Fruit fly (Drosophila melanogaster) whole organism, embryonic: ENCODE data around the gene CG3916.

Source experiments
- Aef1 ChIP-seq: fragments of 200-800 bp; sonication (Bioruptor generic); IDR thresholded peaks from 3 replicates; pipeline ENCODE4 v1.3.6; 2022; ENCODE audit warnings: missing biosample characterization, missing genetic modification characterization
- Antp ChIP-seq: fragments of 200-800 bp; sonication (Bioruptor generic); optimal IDR thresholded peaks from 3 replicates; lab custom pipeline; 2016; ENCODE audit warnings: missing biosample characterization, missing genetic modification characterization
- CG11247 ChIP-seq: fragments of 200-800 bp; sonication (Bioruptor generic); IDR thresholded peaks from 2 replicates; pipeline ENCODE4 v1.3.6; 2022; ENCODE audit warnings: missing biosample characterization, missing genetic modification characterization
- CG12299 ChIP-seq: fragments of 200-800 bp; sonication (Bioruptor generic); optimal IDR thresholded peaks from 2 replicates; lab custom pipeline; 2018; ENCODE audit warnings: missing biosample characterization, mild to moderate bottlenecking, missing genetic modification characterization
- CG16813 ChIP-seq: fragments of 200-800 bp; sonication (Bioruptor generic); IDR thresholded peaks from 3 replicates; pipeline ENCODE4 v1.3.6; 2022; ENCODE audit warnings: missing biosample characterization, missing genetic modification characterization; ENCODE audit not compliant: partially characterized antibody
- CG2199 ChIP-seq: fragments of 200-800 bp; sonication (Bioruptor generic); IDR thresholded peaks from 3 replicates; pipeline ENCODE4 v1.3.6; 2022; ENCODE audit warnings: missing biosample characterization, missing genetic modification characterization
- CG2712 ChIP-seq: fragments of 200-800 bp; optimal IDR thresholded peaks from 3 replicates; lab custom pipeline; 2019; ENCODE audit warnings: missing biosample characterization, mild to moderate bottlenecking, missing genetic modification characterization, moderate library complexity
- CG30403 ChIP-seq: fragments of 200-800 bp; sonication (Bioruptor generic); optimal IDR thresholded peaks from 3 replicates; lab custom pipeline; 2016; ENCODE audit warnings: missing biosample characterization, missing genetic modification characterization
- CG42726 ChIP-seq: fragments of 200-800 bp; sonication (Bioruptor generic); IDR thresholded peaks from 2 replicates; pipeline ENCODE4 v1.3.6; 2022; ENCODE audit warnings: missing biosample characterization, missing genetic modification characterization; ENCODE audit not compliant: partially characterized antibody
- CG6272 ChIP-seq: fragments of 200-800 bp; sonication (Bioruptor generic); IDR thresholded peaks from 2 replicates; pipeline ENCODE4 v1.3.6; 2022; ENCODE audit warnings: missing biosample characterization, missing genetic modification characterization
- CG6854 ChIP-seq: fragments of 200-800 bp; sonication (Bioruptor generic); optimal IDR thresholded peaks from 3 replicates; lab custom pipeline; 2017; ENCODE audit warnings: missing biosample characterization, mild to moderate bottlenecking, missing genetic modification characterization
- CG8765 ChIP-seq: fragments of 200-800 bp; sonication (Bioruptor generic); IDR thresholded peaks from 2 replicates; pipeline ENCODE4 v1.3.6; 2022; ENCODE audit warnings: missing biosample characterization, missing genetic modification characterization
- CTCF ChIP-seq: fragments of 200-800 bp; sonication (Bioruptor generic); optimal IDR thresholded peaks from 2 replicates; lab custom pipeline; 2017; ENCODE audit warnings: missing biosample characterization, mild to moderate bottlenecking, missing genetic modification characterization, moderate library complexity
- Dip2 ChIP-seq: fragments of 200-800 bp; sonication (Bioruptor generic); IDR thresholded peaks from 2 replicates; pipeline ENCODE4 v1.3.6; 2022; ENCODE audit warnings: missing biosample characterization, missing genetic modification characterization
- Doc2 ChIP-seq: fragments of 200-800 bp; sonication (Bioruptor generic); IDR thresholded peaks from 2 replicates; pipeline ENCODE4 v1.3.6; 2022; ENCODE audit warnings: missing biosample characterization, missing genetic modification characterization
- Dp ChIP-seq: fragments of 200-800 bp; sonication (Bioruptor generic); optimal IDR thresholded peaks from 2 replicates; lab custom pipeline; 2018; ENCODE audit warnings: missing biosample characterization, mild to moderate bottlenecking, missing genetic modification characterization, moderate library complexity
- Ets65A ChIP-seq: fragments of 200-800 bp; sonication (Bioruptor generic); peaks from one replicate; lab custom pipeline; 2016; ENCODE audit warnings: missing biosample characterization, missing genetic modification characterization
- Ets97D ChIP-seq: fragments of 200-800 bp; sonication (Bioruptor generic); optimal IDR thresholded peaks from 3 replicates; lab custom pipeline; 2016; ENCODE audit warnings: missing biosample characterization, missing genetic modification characterization
- HHEX ChIP-seq: fragments of 200-800 bp; sonication (Bioruptor generic); optimal IDR thresholded peaks from 3 replicates; lab custom pipeline; 2017; ENCODE audit warnings: missing biosample characterization, mild to moderate bottlenecking, missing genetic modification characterization, missing genetic modification reagents
- Hand ChIP-seq: fragments of 200-800 bp; sonication (Bioruptor generic); optimal IDR thresholded peaks from 2 replicates; lab custom pipeline; 2017; ENCODE audit warnings: mild to moderate bottlenecking, missing biosample characterization, missing genetic modification reagents, missing genetic modification characterization
- HmgD ChIP-seq: fragments of 200-800 bp; sonication (Bioruptor generic); optimal IDR thresholded peaks from 3 replicates; lab custom pipeline; 2016; ENCODE audit warnings: missing biosample characterization, missing genetic modification characterization
- Mad ChIP-seq: fragments of 200-800 bp; sonication (Bioruptor generic); optimal IDR thresholded peaks from 2 replicates; lab custom pipeline; 2016; ENCODE audit warnings: missing biosample characterization, missing genetic modification characterization
- Meics ChIP-seq: fragments of 200-800 bp; sonication (Bioruptor generic); optimal IDR thresholded peaks from 2 replicates; lab custom pipeline; 2017; ENCODE audit warnings: missing biosample characterization, mild to moderate bottlenecking, missing genetic modification characterization
- Ptx1 ChIP-seq: fragments of 200-800 bp; sonication (Bioruptor generic); IDR thresholded peaks from 2 replicates; pipeline ENCODE4 v1.3.6; 2022; ENCODE audit warnings: missing biosample characterization, missing genetic modification characterization
- Rfx ChIP-seq: fragments of 200-800 bp; sonication (Bioruptor generic); IDR thresholded peaks from 2 replicates; pipeline ENCODE4 v1.3.6; 2022; ENCODE audit warnings: missing biosample characterization, missing genetic modification characterization
- Sry-δ ChIP-seq: fragments of 200-800 bp; sonication (Bioruptor generic); optimal IDR thresholded peaks from 2 replicates; lab custom pipeline; 2016; ENCODE audit warnings: missing biosample characterization, missing genetic modification characterization
- Tbp ChIP-seq: fragments of >200 bp; optimal IDR thresholded peaks from 2 replicates; lab custom pipeline; 2018; ENCODE audit warnings: missing biosample characterization, missing genetic modification characterization
- Xrp1 ChIP-seq: fragments of 200-800 bp; sonication (Bioruptor generic); IDR thresholded peaks from 2 replicates; pipeline ENCODE4 v1.3.6; 2022; ENCODE audit warnings: missing biosample characterization, missing genetic modification characterization
- amos ChIP-seq: fragments of 200-800 bp; sonication (Bioruptor generic); IDR thresholded peaks from 2 replicates; pipeline ENCODE4 v1.3.6; 2022; ENCODE audit warnings: missing biosample characterization, missing genetic modification characterization; ENCODE audit not compliant: partially characterized antibody
- ase ChIP-seq: fragments of 200-800 bp; sonication (Bioruptor generic); IDR thresholded peaks from 3 replicates; pipeline ENCODE4 v1.3.6; 2022; ENCODE audit warnings: missing biosample characterization, missing genetic modification characterization
- caup ChIP-seq: fragments of 200-800 bp; sonication (Bioruptor generic); optimal IDR thresholded peaks from 3 replicates; lab custom pipeline; 2017; ENCODE audit warnings: missing biosample characterization, mild to moderate bottlenecking, missing genetic modification characterization, moderate library complexity; ENCODE audit not compliant: severe bottlenecking
- cg ChIP-seq: fragments of 200-800 bp; sonication (Bioruptor generic); optimal IDR thresholded peaks from 3 replicates; lab custom pipeline; 2019; ENCODE audit warnings: missing biosample characterization, mild to moderate bottlenecking, missing genetic modification characterization, moderate library complexity
- chm ChIP-seq: fragments of 200-800 bp; sonication (Bioruptor generic); IDR thresholded peaks from 2 replicates; pipeline ENCODE4 v1.3.6; 2022; ENCODE audit warnings: missing biosample characterization, missing genetic modification characterization
- dimm ChIP-seq: fragments of 200-800 bp; sonication (Bioruptor generic); IDR thresholded peaks from 2 replicates; pipeline ENCODE4 v1.3.6; 2022; ENCODE audit warnings: missing biosample characterization, missing genetic modification characterization
- fd102C ChIP-seq: fragments of 200-800 bp; sonication (Bioruptor generic); optimal IDR thresholded peaks from 2 replicates; lab custom pipeline; 2018; ENCODE audit warnings: missing biosample characterization, mild to moderate bottlenecking, missing genetic modification characterization, moderate library complexity
- jigr1 ChIP-seq: fragments of 200-800 bp; sonication (Bioruptor generic); IDR thresholded peaks from 3 replicates; pipeline ENCODE4 v1.3.6; 2022; ENCODE audit warnings: missing biosample characterization, missing genetic modification characterization
- knrl ChIP-seq: fragments of 200-800 bp; sonication (Bioruptor generic); IDR thresholded peaks from 3 replicates; pipeline ENCODE4 v1.3.6; 2022; ENCODE audit warnings: missing biosample characterization, missing genetic modification characterization; ENCODE audit not compliant: partially characterized antibody
- mam ChIP-seq: fragments of 200-800 bp; sonication (Bioruptor generic); optimal IDR thresholded peaks from 3 replicates; lab custom pipeline; 2016; ENCODE audit warnings: missing biosample characterization, missing genetic modification characterization
- nau ChIP-seq: fragments of 200-800 bp; sonication (Bioruptor generic); optimal IDR thresholded peaks from 3 replicates; lab custom pipeline; 2017; ENCODE audit warnings: missing biosample characterization, mild to moderate bottlenecking, missing genetic modification characterization, missing genetic modification reagents
- phol ChIP-seq: fragments of 200-800 bp; sonication (Bioruptor generic); optimal IDR thresholded peaks from 3 replicates; lab custom pipeline; 2018; ENCODE audit warnings: missing biosample characterization, mild to moderate bottlenecking, missing genetic modification characterization, moderate library complexity
- pita ChIP-seq: fragments of 200-800 bp; sonication (Bioruptor generic); optimal IDR thresholded peaks from 2 replicates; lab custom pipeline; 2017; ENCODE audit warnings: missing biosample characterization, mild to moderate bottlenecking, missing genetic modification characterization
- prd ChIP-seq, 3 experiments: fragments of >200 bp in 2 of 3; fragments of 200-800 bp in 1 of 3; sonication (Bioruptor generic) in 1 of 3; optimal IDR thresholded peaks in 2 of 3; IDR thresholded peaks in 1 of 3; 2 replicates in 2 of 3; 3 replicates in 1 of 3; pipeline versions ENCODE4 v1.3.6 to Lab custom; 2017 to 2022; ENCODE audit warnings: missing biosample characterization in 1 of 3, missing genetic modification characterization in 1 of 3
- schlank ChIP-seq: fragments of 200-800 bp; sonication (Bioruptor generic); optimal IDR thresholded peaks from 2 replicates; lab custom pipeline; 2018; ENCODE audit warnings: missing biosample characterization, mild to moderate bottlenecking, missing genetic modification characterization
- shn ChIP-seq: fragments of 200-800 bp; sonication (Bioruptor generic); optimal IDR thresholded peaks from 3 replicates; lab custom pipeline; 2016; ENCODE audit warnings: missing biosample characterization, missing genetic modification characterization
- sisA ChIP-seq: fragments of 200-800 bp; sonication (Bioruptor generic); IDR thresholded peaks from 2 replicates; pipeline ENCODE4 v1.3.6; 2022; ENCODE audit warnings: missing biosample characterization, missing genetic modification characterization
- so ChIP-seq: fragments of 200-800 bp; sonication (Bioruptor generic); IDR thresholded peaks from 3 replicates; pipeline ENCODE4 v1.3.6; 2022; ENCODE audit warnings: missing biosample characterization, missing genetic modification characterization
- tio ChIP-seq: fragments of 200-800 bp; sonication (Bioruptor generic); optimal IDR thresholded peaks from 2 replicates; lab custom pipeline; 2017; ENCODE audit warnings: missing biosample characterization, missing genetic modification characterization, inconsistent platforms
- toy ChIP-seq: fragments of 200-800 bp; sonication (Bioruptor generic); IDR thresholded peaks from 2 replicates; pipeline ENCODE4 v1.3.6; 2022; ENCODE audit warnings: missing biosample characterization, missing genetic modification characterization
- ttk ChIP-seq: fragments of 200-800 bp; sonication (Bioruptor generic); IDR thresholded peaks from 2 replicates; pipeline ENCODE4 v2.1.2; 2022; ENCODE audit warnings: missing biosample characterization, missing genetic modification characterization

Gene CG3916

dm6 chr3R:12221366-12221916 lies 7.8 kb upstream of the CG3916 start, which contains the start of gene CG4860 (continued):
- TF ChIP-seq CG2712 (peak; percentile 87), caup (GFP tag; lab: Kevin White, UChicago) (peak; percentile 84), Hand (GFP tag; lab: Kevin White, UChicago) (peak; percentile 50), Aef1 (peak; percentile 82), Xrp1 (GFP tag; lab: Robert Waterston, UW) (no peak; the same call in 1 of the 2 replicates), Antp (GFP tag; lab: Kevin White, UChicago) (peak; percentile 87), nau (no peak), fd102C (GFP tag; lab: Kevin White, UChicago) (no peak), sisA (GFP tag; lab: Robert Waterston, UW) (peak; percentile 74), Sry-δ (peak; percentile 34), CG8765 (GFP tag; lab: Robert Waterston, UW) (peak; percentile 56; the same call in 1 of the 2 replicates), tio (GFP tag; lab: Kevin White, UChicago) (peak; percentile 78)

dm6 chr3R:12222093-12222492 lies 7.1 kb upstream of the CG3916 start, which contains the start of gene Rsbp15:
Rsbp15 (plus strand) TSS chr3R:12222387.
- TF ChIP-seq prd (optimal IDR thresholded peaks at IDR 0.05; lab: Kevin White, UChicago) (peak in 1 of 2 experiments; percentile 87), prd (GFP tag; IDR thresholded peaks at IDR 0.05; lab: Robert Waterston, UW) (no peak), ttk (GFP tag; lab: Robert Waterston, UW) (no peak), Mad (GFP tag; lab: Kevin White, UChicago) (no peak), knrl (GFP tag; lab: Robert Waterston, UW) (peak; percentile 51; the same call in 2 of the 3 replicates), phol (tag; lab: Kevin White, UChicago) (peak; percentile 13), CTCF (GFP tag; lab: Kevin White, UChicago) (peak; percentile 98), Ets97D (GFP tag; lab: Kevin White, UChicago) (peak; percentile 1), CG11247 (GFP tag; lab: Robert Waterston, UW) (peak; percentile 8; the same call in 1 of the 2 replicates), sisA (GFP tag; lab: Robert Waterston, UW) (0 out of 2 replicates have a peak, but pooled peaks have one; percentile 18), mam (no peak), CG16813 (GFP tag; lab: Robert Waterston, UW) (peak; percentile 47; the same call in 2 of the 3 replicates), CG12299 (no peak), toy (no peak), jigr1 (GFP tag; lab: Robert Waterston, UW) (no peak), amos (peak; percentile 69), CG2199 (GFP tag; lab: Robert Waterston, UW) (peak; percentile 65; the same call in 2 of the 3 replicates), Ptx1 (GFP tag; lab: Robert Waterston, UW) (peak; percentile 35; the same call in 1 of the 2 replicates), ase (GFP tag; lab: Robert Waterston, UW) (peak; percentile 41; the same call in 1 of the 3 replicates), HmgD (GFP tag; lab: Kevin White, UChicago) (peak; percentile 23), dimm (GFP tag; lab: Robert Waterston, UW) (no peak), Dp (peak; percentile 43), cg (no peak), CG30403 (GFP tag; lab: Kevin White, UChicago) (no peak), chm (GFP tag; lab: Robert Waterston, UW) (0 out of 2 replicates have a peak, but pooled peaks have one; percentile 13), schlank (tag; lab: Kevin White, UChicago) (no peak), Rfx (GFP tag; lab: Robert Waterston, UW) (peak; percentile 39; the same call in 1 of the 2 replicates), Dip2 (GFP tag; lab: Robert Waterston, UW) (peak; percentile 97), so (GFP tag; lab: Robert Waterston, UW) (no peak), CG42726 (0 out of 2 replicates have a peak, but pooled peaks have one; percentile 48), Ets65A (GFP tag; lab: Kevin White, UChicago) (peak; percentile 86), CG6854 (GFP tag; lab: Kevin White, UChicago) (no peak), pita (GFP tag; lab: Kevin White, UChicago) (peak; percentile 31), Doc2 (GFP tag; lab: Robert Waterston, UW) (no peak), HHEX (GFP tag; lab: Kevin White, UChicago) (no peak), Meics (GFP tag; lab: Kevin White, UChicago) (no peak), shn (GFP tag; lab: Kevin White, UChicago) (no peak), Tbp (GFP tag; lab: Kevin White, UChicago) (no peak), CG6272 (GFP tag; lab: Robert Waterston, UW) (peak; percentile 33; the same call in 1 of the 2 replicates)
